Worm (Caenorhabditis elegans): ENCODE measurements around the gene cutl-24.

cutl-24 gene

DNA sequence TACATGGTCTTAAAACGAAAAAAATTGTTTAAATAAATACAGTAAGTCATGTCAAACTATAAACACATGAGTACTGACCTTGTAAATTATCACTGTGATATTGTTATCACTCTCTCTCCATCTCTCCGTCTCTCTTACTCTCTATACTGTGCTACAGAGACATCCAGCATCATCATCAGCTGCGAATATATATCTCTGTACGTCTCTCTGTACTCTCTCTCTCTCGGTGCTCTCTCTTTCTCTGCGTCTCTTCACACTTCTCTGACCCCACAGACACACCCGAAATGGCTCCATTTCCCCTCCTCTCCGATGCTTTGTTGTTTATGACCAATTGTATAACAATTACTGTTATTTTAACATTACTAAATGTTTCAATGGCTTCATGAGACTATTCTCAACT lies 45.7 kb downstream of the cutl-24 start (continued):
- no peak for TF ChIP-seq fkh-10 (GFP tag; optimal IDR thresholded peaks at IDR 0.05)
- TF ChIP-seq efl-1 (optimal IDR thresholded peaks at IDR 0.05), result peak; percentile 50 to 53
- TF ChIP-seq efl-1 (GFP tag; optimal IDR thresholded peaks at IDR 0.05 in 1 of 2), result peak; percentile 32 to 94
- TF ChIP-seq sup-37 (GFP tag; optimal IDR thresholded peaks at IDR 0.05), result no peak
- TF ChIP-seq ceh-88 (GFP tag; IDR thresholded peaks at IDR 0.05), result no peak
- no peak for TF ChIP-seq nhr-28 (tag; optimal IDR thresholded peaks at IDR 0.05)
- TF ChIP-seq pag-3 (tag; optimal IDR thresholded peaks at IDR 0.05; ENCODE audit: borderline replicate concordance, insufficient read depth), result no peak
- TF ChIP-seq lsy-2 (tag; optimal IDR thresholded peaks at IDR 0.05), result peak; percentile 35 to 38
- TF ChIP-seq elt-3 (tag; optimal IDR thresholded peaks at IDR 0.05), result peak in 2 of 6 experiments; percentile 22 to 50
- TF ChIP-seq sptf-1 (tag; optimal IDR thresholded peaks at IDR 0.05), result no peak
- peak; percentile 35 for TF ChIP-seq mep-1 (tag; optimal IDR thresholded peaks at IDR 0.05)
- peak; percentile 11 for TF ChIP-seq lin-13 (GFP tag; optimal IDR thresholded peaks at IDR 0.05)
- TF ChIP-seq ceh-8 (GFP tag; optimal IDR thresholded peaks at IDR 0.05), result no peak
- no peak for TF ChIP-seq unc-62 (GFP tag; optimal IDR thresholded peaks at IDR 0.05)
- no peak for TF ChIP-seq nhr-12 (tag; optimal IDR thresholded peaks at IDR 0.05)
- peak; percentile 57 for TF ChIP-seq snu-23 (GFP tag; optimal IDR thresholded peaks at IDR 0.05)
- TF ChIP-seq tlp-1 (tag; optimal IDR thresholded peaks at IDR 0.05), result no peak
- peak; percentile 31 for TF ChIP-seq jun-1 (tag; optimal IDR thresholded peaks at IDR 0.05)

ce11 chrIV:218252-218651 lies 53.4 kb downstream of the cutl-24 start, which contains the start of gene prdx-6:
Gene prdx-6, plus strand, starts transcription at chrIV:218552.
- TF ChIP-seq mef-2 (tag; optimal IDR thresholded peaks at IDR 0.05), result no peak
- no peak for TF ChIP-seq ceh-63 (GFP tag; optimal IDR thresholded peaks at IDR 0.05)
- no peak for TF ChIP-seq lin-13 (GFP tag; optimal IDR thresholded peaks at IDR 0.05)
